Fruit fly (Drosophila melanogaster) whole organism, embryonic: ENCODE results near the gene CG7139.
A peak's percentile ranks its signal among the peaks of the same experiment; 100 is the strongest.

Experiments used
- Bgb ChIP-seq: fragments of 200-800 bp; sonication (Bioruptor generic); IDR thresholded peaks from 2 replicates; pipeline ENCODE4 v1.3.6; 2022; ENCODE audit warnings: missing biosample characterization, missing genetic modification characterization; ENCODE audit not compliant: partially characterized antibody
- CG10654 ChIP-seq: fragments of 200-800 bp; sonication (Bioruptor generic); optimal IDR thresholded peaks from 2 replicates; lab custom pipeline; 2016; ENCODE audit warnings: missing biosample characterization, missing genetic modification characterization
- CG11085 ChIP-seq: fragments of 200-800 bp; sonication (Bioruptor generic); IDR thresholded peaks from 2 replicates; pipeline ENCODE4 v1.3.6; 2022; ENCODE audit warnings: missing biosample characterization, missing genetic modification characterization
- CG11504 ChIP-seq: fragments of 200-800 bp; sonication (Bioruptor generic); optimal IDR thresholded peaks from 3 replicates; lab custom pipeline; 2019; ENCODE audit warnings: missing biosample characterization, mild to moderate bottlenecking, missing genetic modification characterization, moderate library complexity
- CG12391 ChIP-seq: fragments of 200-800 bp; sonication (Bioruptor generic); optimal IDR thresholded peaks from 3 replicates; lab custom pipeline; 2018; ENCODE audit warnings: missing biosample characterization, mild to moderate bottlenecking, missing genetic modification characterization, moderate library complexity
- CG12769 ChIP-seq: fragments of 200-800 bp; sonication (Bioruptor generic); optimal IDR thresholded peaks from 2 replicates; lab custom pipeline; 2019; ENCODE audit warnings: missing biosample characterization, mild to moderate bottlenecking, missing genetic modification characterization, moderate library complexity
- CG15601 ChIP-seq: fragments of 200-800 bp; sonication (Bioruptor generic); optimal IDR thresholded peaks from 3 replicates; lab custom pipeline; 2019; ENCODE audit warnings: missing biosample characterization, mild to moderate bottlenecking, missing genetic modification characterization, moderate library complexity
- CG15696 ChIP-seq: fragments of 200-800 bp; sonication (Bioruptor generic); optimal IDR thresholded peaks from 2 replicates; lab custom pipeline; 2019; ENCODE audit warnings: missing biosample characterization, mild to moderate bottlenecking, missing genetic modification characterization, moderate library complexity
- CG1602 ChIP-seq: fragments of 200-800 bp; sonication (Bioruptor generic); optimal IDR thresholded peaks from 3 replicates; lab custom pipeline; 2016; ENCODE audit warnings: missing biosample characterization, missing genetic modification characterization
- CG2129 ChIP-seq: fragments of 200-800 bp; sonication (Bioruptor generic); IDR thresholded peaks from 2 replicates; pipeline ENCODE4 v1.3.6; 2022; ENCODE audit warnings: missing biosample characterization, missing genetic modification characterization; ENCODE audit not compliant: partially characterized antibody
- CG2199 ChIP-seq: fragments of 200-800 bp; sonication (Bioruptor generic); IDR thresholded peaks from 3 replicates; pipeline ENCODE4 v1.3.6; 2022; ENCODE audit warnings: missing biosample characterization, missing genetic modification characterization
- CG3281 ChIP-seq: fragments of 200-800 bp; sonication (Bioruptor generic); optimal IDR thresholded peaks from 3 replicates; lab custom pipeline; 2017; ENCODE audit warnings: missing biosample characterization, mild to moderate bottlenecking, missing genetic modification characterization
- CG34376 ChIP-seq: fragments of 200-800 bp; sonication (Bioruptor generic); optimal IDR thresholded peaks from 2 replicates; lab custom pipeline; 2018; ENCODE audit warnings: missing biosample characterization, mild to moderate bottlenecking, missing genetic modification characterization
- CG3847 ChIP-seq: fragments of 200-800 bp; sonication (Bioruptor generic); IDR thresholded peaks from 2 replicates; pipeline ENCODE4 v1.3.6; 2022; ENCODE audit warnings: missing biosample characterization, missing genetic modification characterization
- CG7357 ChIP-seq: fragments of 200-800 bp; sonication (Bioruptor generic); IDR thresholded peaks from 3 replicates; pipeline ENCODE4 v1.3.6; 2022; ENCODE audit warnings: missing biosample characterization, missing genetic modification characterization
- CG7556 ChIP-seq: fragments of 200-800 bp; sonication (Bioruptor generic); optimal IDR thresholded peaks from 2 replicates; lab custom pipeline; 2017; ENCODE audit warnings: missing biosample characterization, mild to moderate bottlenecking, missing genetic modification characterization
- CG8944 ChIP-seq: fragments of 200-800 bp; sonication (Bioruptor generic); optimal IDR thresholded peaks from 3 replicates; lab custom pipeline; 2016; ENCODE audit warnings: missing biosample characterization, missing genetic modification characterization
- CG9609 ChIP-seq: fragments of 200-800 bp; sonication (Bioruptor generic); optimal IDR thresholded peaks from 3 replicates; lab custom pipeline; 2016; ENCODE audit warnings: missing biosample characterization, missing genetic modification characterization
- Dad ChIP-seq: fragments of 200-800 bp; sonication (Bioruptor generic); optimal IDR thresholded peaks from 3 replicates; lab custom pipeline; 2016; ENCODE audit warnings: missing biosample characterization, missing genetic modification characterization
- Eip74EF ChIP-seq, 2 experiments: fragments of 200-800 bp in 1 of 2; fragments of >200 bp in 1 of 2; sonication (Bioruptor generic) in 1 of 2; optimal IDR thresholded peaks; 2 replicates each; lab custom pipeline; 2017 to 2019; ENCODE audit warnings: missing biosample characterization in 2 of 2, missing genetic modification characterization in 2 of 2, mild to moderate bottlenecking in 1 of 2, moderate library complexity in 1 of 2
- Hmr ChIP-seq: fragments of 200-800 bp; sonication (Bioruptor generic); optimal IDR thresholded peaks from 3 replicates; lab custom pipeline; 2017; ENCODE audit warnings: mild to moderate bottlenecking, missing biosample characterization, missing genetic modification reagents, missing genetic modification characterization
- Hsf ChIP-seq: fragments of 200-800 bp; sonication (Bioruptor generic); optimal IDR thresholded peaks from 3 replicates; lab custom pipeline; 2016; ENCODE audit warnings: missing biosample characterization, missing genetic modification characterization
- Lpt ChIP-seq: fragments of >200 bp; optimal IDR thresholded peaks from 2 replicates; lab custom pipeline; 2018; ENCODE audit warnings: missing biosample characterization, missing genetic modification characterization
- MESR4 ChIP-seq: fragments of 200-800 bp; sonication (Bioruptor generic); optimal IDR thresholded peaks from 2 replicates; lab custom pipeline; 2018; ENCODE audit warnings: missing biosample characterization, mild to moderate bottlenecking, missing genetic modification characterization, moderate library complexity
- Med ChIP-seq: fragments of 200-800 bp; sonication (Bioruptor generic); peaks from one replicate; lab custom pipeline; 2016; ENCODE audit warnings: missing biosample characterization, missing genetic modification characterization, mild to moderate bottlenecking, inconsistent platforms, moderate library complexity
- Oaz ChIP-seq: fragments of 200-800 bp; sonication (Bioruptor generic); IDR thresholded peaks from 2 replicates; pipeline ENCODE4 v1.3.6; 2022; ENCODE audit warnings: missing biosample characterization, missing genetic modification characterization
- PHDP ChIP-seq: fragments of 200-800 bp; sonication (Bioruptor generic); optimal IDR thresholded peaks from 3 replicates; lab custom pipeline; 2018; ENCODE audit warnings: missing biosample characterization, mild to moderate bottlenecking, missing genetic modification characterization, moderate library complexity
- Scr ChIP-seq: fragments of 200-800 bp; sonication (Bioruptor generic); IDR thresholded peaks from 2 replicates; pipeline ENCODE4 v1.3.6; 2022; ENCODE audit warnings: missing biosample characterization, missing genetic modification characterization; ENCODE audit not compliant: partially characterized antibody
- Sox102F ChIP-seq: fragments of 200-800 bp; sonication (Bioruptor generic); optimal IDR thresholded peaks from 2 replicates; lab custom pipeline; 2018; ENCODE audit warnings: missing biosample characterization, mild to moderate bottlenecking, missing genetic modification characterization, moderate library complexity
- Spps ChIP-seq: fragments of 200-800 bp; sonication (Bioruptor generic); optimal IDR thresholded peaks from 2 replicates; lab custom pipeline; 2018; ENCODE audit warnings: missing biosample characterization, mild to moderate bottlenecking, missing genetic modification characterization
- Taf1 ChIP-seq: fragments of 200-800 bp; sonication (Bioruptor generic); IDR thresholded peaks from 2 replicates; pipeline ENCODE4 v1.3.6; 2022; ENCODE audit warnings: missing biosample characterization, missing genetic modification characterization
- Vsx1 ChIP-seq: fragments of 200-800 bp; sonication (Bioruptor generic); optimal IDR thresholded peaks from 2 replicates; lab custom pipeline; 2017; ENCODE audit warnings: missing biosample characterization, mild to moderate bottlenecking, missing genetic modification characterization, missing genetic modification reagents
- ab ChIP-seq: fragments of 200-800 bp; sonication (Bioruptor generic); optimal IDR thresholded peaks from 2 replicates; lab custom pipeline; 2016; ENCODE audit warnings: missing biosample characterization, missing genetic modification characterization
- dimm ChIP-seq: fragments of 200-800 bp; sonication (Bioruptor generic); IDR thresholded peaks from 2 replicates; pipeline ENCODE4 v1.3.6; 2022; ENCODE audit warnings: missing biosample characterization, missing genetic modification characterization
- dmrt99B ChIP-seq: fragments of 200-800 bp; sonication (Bioruptor generic); optimal IDR thresholded peaks from 2 replicates; lab custom pipeline; 2018; ENCODE audit warnings: missing biosample characterization, mild to moderate bottlenecking, missing genetic modification characterization, moderate library complexity
- eve ChIP-seq, 2 experiments: fragments of >200 bp; optimal IDR thresholded peaks; 2 replicates each; lab custom pipeline; 2017; ENCODE audit warnings: missing biosample characterization in 2 of 2, missing genetic modification characterization in 2 of 2
- eyg ChIP-seq: fragments of 200-800 bp; sonication (Bioruptor generic); optimal IDR thresholded peaks from 3 replicates; lab custom pipeline; 2016; ENCODE audit warnings: missing biosample characterization, missing genetic modification characterization
- gsb ChIP-seq: fragments of 200-800 bp; sonication (Bioruptor generic); IDR thresholded peaks from 2 replicates; pipeline ENCODE4 v1.3.6; 2022; ENCODE audit warnings: missing biosample characterization, missing genetic modification characterization
- hkb ChIP-seq, 2 experiments: fragments of 200-800 bp in 1 of 2; fragments of >200 bp in 1 of 2; sonication (Bioruptor generic) in 1 of 2; IDR thresholded peaks in 1 of 2; optimal IDR thresholded peaks in 1 of 2; 2 replicates each; pipeline versions ENCODE4 v1.3.6 to Lab custom; 2017 to 2022; ENCODE audit warnings: missing biosample characterization in 1 of 2, missing genetic modification characterization in 1 of 2
- kni ChIP-seq: fragments of 200-800 bp; sonication (Bioruptor generic); optimal IDR thresholded peaks from 3 replicates; lab custom pipeline; 2017; ENCODE audit warnings: mild to moderate bottlenecking, missing biosample characterization, missing genetic modification reagents, missing genetic modification characterization
- lilli ChIP-seq: fragments of 200-800 bp; sonication (Bioruptor generic); optimal IDR thresholded peaks from 3 replicates; lab custom pipeline; 2016; ENCODE audit warnings: missing biosample characterization, missing genetic modification characterization
- lola ChIP-seq, 3 experiments: fragments of >200 bp in 2 of 3; fragments of 200-800 bp in 1 of 3; sonication (Bioruptor generic) in 1 of 3; optimal IDR thresholded peaks; 2 replicates each; lab custom pipeline; 2017 to 2019; ENCODE audit warnings: missing biosample characterization in 3 of 3, missing genetic modification characterization in 3 of 3, mild to moderate bottlenecking in 1 of 3, moderate library complexity in 1 of 3
- pan ChIP-seq, 4 experiments: fragments of >200 bp in 3 of 4; fragments of 200-800 bp in 1 of 4; sonication (Bioruptor generic) in 1 of 4; optimal IDR thresholded peaks in 3 of 4; IDR thresholded peaks in 1 of 4; 2 replicates each; pipeline versions ENCODE4 v1.3.6 to Lab custom; 2017 to 2022; ENCODE audit warnings: missing biosample characterization in 2 of 4, missing genetic modification characterization in 2 of 4, mixed read lengths in 1 of 4
- sima ChIP-seq: fragments of 200-800 bp; sonication (Bioruptor generic); optimal IDR thresholded peaks from 2 replicates; lab custom pipeline; 2016; ENCODE audit warnings: missing biosample characterization, missing genetic modification characterization
- sna ChIP-seq: fragments of 200-800 bp; sonication (Bioruptor generic); IDR thresholded peaks from 2 replicates; pipeline ENCODE4 v1.3.6; 2022; ENCODE audit warnings: missing biosample characterization, missing genetic modification characterization; ENCODE audit not compliant: partially characterized antibody
- twi ChIP-seq: fragments of 200-800 bp; optimal IDR thresholded peaks from 2 replicates; lab custom pipeline; 2019; ENCODE audit warnings: missing biosample characterization, mild to moderate bottlenecking, missing genetic modification characterization, moderate library complexity
- unc-4 ChIP-seq: fragments of 200-800 bp; sonication (Bioruptor generic); IDR thresholded peaks from 2 replicates; pipeline ENCODE4 v1.3.6; 2022; ENCODE audit warnings: missing biosample characterization, missing genetic modification characterization; ENCODE audit not compliant: partially characterized antibody
- wor ChIP-seq: fragments of 200-800 bp; sonication (Bioruptor generic); IDR thresholded peaks from 2 replicates; pipeline ENCODE4 v1.3.6; 2022; ENCODE audit warnings: missing biosample characterization, missing genetic modification characterization
- yki ChIP-seq: fragments of >200 bp; optimal IDR thresholded peaks from 3 replicates; lab custom pipeline; 2018

CG7139 gene

dm6 chr3L:22078063-22078462, 6.4 kb upstream of the CG7139 start:
- TF ChIP-seq dimm (no peak), gsb (GFP tag; lab: Robert Waterston, UW) (no peak), hkb (optimal IDR thresholded peaks at IDR 0.05; lab: Kevin White, UChicago) (no peak), hkb (GFP tag; IDR thresholded peaks at IDR 0.05; lab: Robert Waterston, UW) (peak; percentile 58; the same call in 1 of the 2 replicates), CG8944 (GFP tag; lab: Kevin White, UChicago) (peak; percentile 40), twi (tag; lab: Kevin White, UChicago) (peak; percentile 14), eyg (GFP tag; lab: Kevin White, UChicago) (peak; percentile 29), CG2199 (no peak), MESR4 (GFP tag; lab: Kevin White, UChicago) (no peak), Scr (peak; percentile 90), CG10654 (peak; percentile 9), CG3847 (GFP tag; lab: Robert Waterston, UW) (peak; percentile 49; the same call in 1 of the 2 replicates), CG12391 (peak; percentile 71), Lpt (no peak), Eip74EF (GFP tag; optimal IDR thresholded peaks at IDR 0.05; lab: Kevin White, UChicago) (no peak), Vsx1 (no peak), Sox102F (GFP tag; lab: Kevin White, UChicago) (peak; percentile 60), PHDP (tag; lab: Kevin White, UChicago) (peak; percentile 64), Oaz (GFP tag; lab: Robert Waterston, UW) (0 out of 2 replicates have a peak, but pooled peaks have one; percentile 24), Hmr (GFP tag; lab: Kevin White, UChicago) (peak; percentile 57), Med (GFP tag; lab: Kevin White, UChicago) (peak; percentile 92), CG11504 (tag; lab: Kevin White, UChicago) (peak; percentile 60), Spps (tag; lab: Kevin White, UChicago) (peak; percentile 20), CG2129 (GFP tag; lab: Robert Waterston, UW) (peak; percentile 92), CG12769 (tag; lab: Kevin White, UChicago) (peak; percentile 53), Bgb (GFP tag; lab: Robert Waterston, UW) (peak; percentile 80), kni (GFP tag; lab: Kevin White, UChicago) (no peak), wor (GFP tag; lab: Robert Waterston, UW) (no peak), CG3281 (GFP tag; lab: Kevin White, UChicago) (peak; percentile 48), lola (GFP tag; optimal IDR thresholded peaks at IDR 0.05; lab: Kevin White, UChicago) (peak in 1 of 3 experiments; percentile 55), dmrt99B (peak; percentile 43), CG34376 (no peak), Hsf (peak; percentile 63), lilli (GFP tag; lab: Kevin White, UChicago) (peak; percentile 68), CG7357 (GFP tag; lab: Robert Waterston, UW) (no peak), ab (GFP tag; lab: Kevin White, UChicago) (no peak), Dad (GFP tag; lab: Kevin White, UChicago) (peak; percentile 2), CG9609 (peak; percentile 42), Taf1 (GFP tag; lab: Robert Waterston, UW) (no peak), CG15696 (peak; percentile 56), sima (GFP tag; lab: Kevin White, UChicago) (no peak), eve (GFP tag; optimal IDR thresholded peaks at IDR 0.05; lab: Kevin White, UChicago) (no peak), pan (optimal IDR thresholded peaks at IDR 0.05; lab: Kevin White, UChicago) (no peak), pan (GFP tag; optimal IDR thresholded peaks at IDR 0.05 in 1 of 2, IDR thresholded peaks at IDR 0.05 in 1 of 2) (peak in 1 of 2 experiments; percentile 41), CG15601 (tag; lab: Kevin White, UChicago) (peak; percentile 35), unc-4 (GFP tag; lab: Robert Waterston, UW) (peak; percentile 64), CG11085 (GFP tag; lab: Robert Waterston, UW) (no peak), CG1602 (GFP tag; lab: Kevin White, UChicago) (peak; percentile 42), CG7556 (GFP tag; lab: Kevin White, UChicago) (peak; percentile 44), yki (lab: Kevin White, UChicago) (no peak), sna (GFP tag; lab: Robert Waterston, UW) (peak; percentile 85)
